Worm (Caenorhabditis elegans): ENCODE data around the gene hot-7.
A peak's percentile ranks its signal among the peaks of the same experiment; 100 is the strongest.

hot-7 gene

DNA sequence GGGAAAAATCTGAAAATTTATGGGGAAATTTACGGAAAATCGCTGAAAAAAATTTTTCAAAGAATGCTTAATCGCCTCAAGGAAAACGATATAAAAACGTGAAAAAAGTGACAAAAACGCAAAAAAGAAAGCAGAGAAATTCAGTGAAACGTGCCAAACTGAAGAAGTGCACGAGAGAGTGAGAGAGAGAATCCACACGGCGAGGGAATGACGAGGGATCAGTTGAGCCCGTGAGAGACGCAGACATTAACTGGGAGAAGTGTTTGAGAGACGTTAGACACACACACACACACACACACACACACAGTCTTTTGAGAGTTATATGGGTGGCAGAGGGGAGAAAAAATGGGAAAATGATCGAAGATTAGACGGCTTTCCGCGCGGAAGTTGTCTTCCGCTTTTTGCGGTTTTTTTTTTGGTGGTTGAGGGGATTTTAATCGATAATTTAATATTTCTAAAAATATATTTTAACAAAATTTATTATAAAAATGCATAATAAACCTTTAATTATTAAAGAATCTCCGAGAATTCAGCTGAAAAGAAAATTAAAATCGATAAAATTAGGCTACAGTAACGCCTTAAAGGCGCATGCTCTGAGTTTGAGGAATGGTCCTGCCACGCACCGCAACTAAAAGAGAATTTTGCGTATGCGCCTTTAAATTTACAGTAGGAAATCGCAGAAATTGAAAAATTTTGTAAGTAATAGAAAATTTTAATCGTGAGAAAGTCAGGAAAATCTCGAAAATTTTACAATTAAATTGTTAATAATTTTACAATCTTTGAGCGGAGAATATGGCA, 33.4 kb downstream of the hot-7 start (continued):
- no peak for TF ChIP-seq nhr-76 (tag; optimal IDR thresholded peaks at IDR 0.05)
- TF ChIP-seq cey-2 (tag; optimal IDR thresholded peaks at IDR 0.05; ENCODE audit: borderline replicate concordance, insufficient read depth) = no peak
- TF ChIP-seq lir-3 (tag; optimal IDR thresholded peaks at IDR 0.05) = no peak
- TF ChIP-seq jun-1 (tag; optimal IDR thresholded peaks at IDR 0.05) = no peak
- peak; percentile 39; the same call in 1 of the 2 replicates for TF ChIP-seq dmd-6 (GFP tag; IDR thresholded peaks at IDR 0.05)
- TF ChIP-seq mxl-2 (GFP tag; conservative IDR thresholded peaks at IDR 0.05) = no peak
- no peak for TF ChIP-seq R02D3.7 (tag; optimal IDR thresholded peaks at IDR 0.05)
- no peak for TF ChIP-seq nhr-102 (tag; optimal IDR thresholded peaks at IDR 0.05)
- no peak for TF ChIP-seq ZK546.5 (tag; optimal IDR thresholded peaks at IDR 0.05)

DNA sequence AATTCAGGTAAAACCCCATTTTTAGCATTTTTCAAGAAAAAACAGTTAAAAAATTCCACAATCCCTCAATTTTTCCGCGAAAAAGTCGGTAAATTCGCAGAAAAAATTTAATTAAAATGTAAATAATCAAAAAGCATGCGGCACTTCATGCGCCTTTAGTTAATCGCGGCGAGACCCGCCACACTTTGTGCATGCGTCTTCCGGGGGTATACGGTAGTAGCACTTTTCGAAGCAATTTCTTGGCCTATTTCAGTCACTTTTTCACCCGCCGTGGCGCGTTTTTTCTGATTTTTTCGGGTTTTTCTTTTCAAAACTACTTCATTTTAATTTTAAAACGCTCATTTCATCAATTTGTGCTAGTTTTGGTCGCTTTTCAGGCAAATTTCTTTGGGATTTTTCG, 36.0 kb downstream of the hot-7 start:
- TF ChIP-seq sdz-12 (GFP tag; optimal IDR thresholded peaks at IDR 0.05) = no peak
- TF ChIP-seq unc-130 (GFP tag; optimal IDR thresholded peaks at IDR 0.05) = peak; percentile 58
- peak; percentile 23 for TF ChIP-seq mes-2 (tag; optimal IDR thresholded peaks at IDR 0.05; ENCODE audit: poor library complexity, severe bottlenecking)
- no peak for TF ChIP-seq Y105C5A.15 (GFP tag; IDR thresholded peaks at IDR 0.05)
- TF ChIP-seq lin-38 (GFP tag; IDR thresholded peaks at IDR 0.05) = peak; percentile 60
- no peak for TF ChIP-seq ZK546.5 (tag; optimal IDR thresholded peaks at IDR 0.05)
- peak; percentile 49 for TF ChIP-seq F49E8.2 (tag; optimal IDR thresholded peaks at IDR 0.05; ENCODE audit: borderline replicate concordance)
- TF ChIP-seq lsy-2 (tag; optimal IDR thresholded peaks at IDR 0.05) = peak in 1 of 2 experiments; percentile 25
- TF ChIP-seq Y48G9A.11 (GFP tag; IDR thresholded peaks at IDR 0.05) = peak; percentile 54; the same call in 1 of the 2 replicates
- no peak for TF ChIP-seq ama-1 (optimal IDR thresholded peaks at IDR 0.05)

DNA sequence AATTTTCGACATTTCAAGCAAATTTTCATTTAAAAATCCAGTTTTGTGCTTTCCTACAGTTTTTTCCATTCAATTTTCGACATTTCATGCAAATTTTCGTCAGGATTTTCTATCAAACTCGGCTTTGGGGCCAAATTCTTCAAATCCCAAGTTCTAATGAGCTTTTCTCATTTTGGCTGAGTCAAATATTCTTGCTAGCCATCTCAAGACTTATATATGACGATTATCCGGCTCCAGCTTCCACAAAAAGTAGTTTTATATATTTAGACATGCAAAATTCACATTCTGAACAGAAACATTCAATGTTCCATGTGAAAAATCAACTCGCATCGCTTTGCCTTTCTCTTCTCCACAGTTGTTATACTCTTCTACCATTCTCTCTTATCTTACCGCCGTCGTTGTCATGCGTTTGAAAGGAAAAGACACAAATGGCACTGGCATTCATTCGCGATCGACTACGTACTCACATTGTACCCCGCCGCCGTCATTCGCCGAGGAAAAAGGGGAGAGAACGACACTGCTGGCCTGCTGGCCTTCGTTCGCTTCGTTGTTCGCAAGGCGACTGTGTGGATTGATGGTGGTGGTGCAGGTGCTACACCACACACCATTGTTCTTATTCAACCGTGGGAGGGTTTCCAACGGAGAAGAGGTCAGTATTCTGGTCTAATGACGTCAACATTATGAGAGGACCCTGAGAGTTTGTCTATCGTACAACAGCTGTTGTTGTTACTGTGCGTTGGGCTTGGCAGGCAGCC, 36.7 kb downstream of the hot-7 start:
- TF ChIP-seq mxl-3 (GFP tag; optimal IDR thresholded peaks at IDR 0.05) (peak; percentile 80), rbr-2 (tag; optimal IDR thresholded peaks at IDR 0.05) (peak; percentile 18), egl-43 (GFP tag; IDR thresholded peaks at IDR 0.05) (peak; percentile 23; the same call in 1 of the 2 replicates), dpl-1 (GFP tag; optimal IDR thresholded peaks at IDR 0.05) (peak; percentile 52), lsy-2 (tag; optimal IDR thresholded peaks at IDR 0.05) (peak in 1 of 2 experiments; percentile 20), mes-2 (tag; optimal IDR thresholded peaks at IDR 0.05; ENCODE audit: poor library complexity, severe bottlenecking) (peak; percentile 36), sdz-12 (GFP tag; optimal IDR thresholded peaks at IDR 0.05) (no peak), aha-1 (tag) (peak; percentile 94), daf-12 (tag; optimal IDR thresholded peaks at IDR 0.05) (no peak), dmd-6 (GFP tag; IDR thresholded peaks at IDR 0.05) (peak; percentile 62), unc-62 (GFP tag; optimal IDR thresholded peaks at IDR 0.05 in 1 of 2) (peak in 1 of 2 experiments; percentile 29), unc-62 (tag; optimal IDR thresholded peaks at IDR 0.05) (no peak), daf-19 (GFP tag; conservative IDR thresholded peaks at IDR 0.05) (no peak), pqm-1 (tag; optimal IDR thresholded peaks at IDR 0.05) (peak; percentile 65), hlh-30 (tag; optimal IDR thresholded peaks at IDR 0.05; ENCODE audit: insufficient read depth) (peak; percentile 82), madf-9 (GFP tag; conservative IDR thresholded peaks at IDR 0.05) (no peak), dve-1 (tag; optimal IDR thresholded peaks at IDR 0.05; ENCODE audit: insufficient read depth) (peak; percentile 73), mep-1 (tag; optimal IDR thresholded peaks at IDR 0.05) (peak; percentile 75), nhr-6 (tag; optimal IDR thresholded peaks at IDR 0.05) (no peak), arid-1 (GFP tag; conservative IDR thresholded peaks at IDR 0.05) (no peak), hmg-1.1 (GFP tag; IDR thresholded peaks at IDR 0.05) (peak; percentile 61; the same call in 1 of the 2 replicates), nhr-28 (tag; optimal IDR thresholded peaks at IDR 0.05) (peak; percentile 86), zip-11 (GFP tag; IDR thresholded peaks at IDR 0.05) (no peak), lin-39 (tag; optimal IDR thresholded peaks at IDR 0.05) (no peak), set-16 (GFP tag; IDR thresholded peaks at IDR 0.05) (no peak), zfp-2 (tag; optimal IDR thresholded peaks at IDR 0.05) (no peak), nhr-48 (tag; optimal IDR thresholded peaks at IDR 0.05) (peak; percentile 79), mdl-1 (tag; optimal IDR thresholded peaks at IDR 0.05) (peak in 1 of 2 experiments; percentile 17), nhr-77 (tag; optimal IDR thresholded peaks at IDR 0.05) (peak; percentile 80), spr-1 (tag; optimal IDR thresholded peaks at IDR 0.05) (no peak), ceh-82 (tag; optimal IDR thresholded peaks at IDR 0.05) (no peak)
